Worm (Caenorhabditis elegans) whole organism, L3 larva: ENCODE measurements around the gene icln-1.

Experiments
- R02D3.7 ChIP-seq: fragments of 150-350 bp; optimal IDR thresholded peaks from 2 replicates; lab custom pipeline; 2014; ENCODE audit warnings: missing biosample characterization, missing genetic modification characterization
- ZK546.5 ChIP-seq: sonication (generic microtip); optimal IDR thresholded peaks from 2 replicates; lab custom pipeline; 2017; ENCODE audit warnings: missing biosample characterization, missing genetic modification characterization
- ceh-16 ChIP-seq: sonication (generic microtip); optimal IDR thresholded peaks from 2 replicates; lab custom pipeline; 2017; ENCODE audit warnings: missing biosample characterization, missing genetic modification characterization
- ceh-28 ChIP-seq: fragments of 150-350 bp; optimal IDR thresholded peaks from 2 replicates; lab custom pipeline; 2014; ENCODE audit warnings: missing biosample characterization, missing genetic modification reagents, missing genetic modification characterization
- ceh-82 ChIP-seq: fragments of 150-350 bp; optimal IDR thresholded peaks from 2 replicates; lab custom pipeline; 2014; ENCODE audit warnings: missing biosample characterization, missing genetic modification characterization
- ceh-9 ChIP-seq: sonication (generic microtip); optimal IDR thresholded peaks from 2 replicates; lab custom pipeline; 2018; ENCODE audit warnings: missing biosample characterization, missing genetic modification characterization
- egl-27 ChIP-seq: sonication (generic microtip); optimal IDR thresholded peaks from 4 replicates; lab custom pipeline; 2017; ENCODE audit warnings: missing biosample characterization, missing genetic modification reagents, missing genetic modification characterization
- elt-1 ChIP-seq: fragments of 150-350 bp; optimal IDR thresholded peaks from 2 replicates; lab custom pipeline; 2014; ENCODE audit warnings: missing biosample characterization, missing genetic modification characterization
- elt-2 ChIP-seq: sonication (generic microtip); optimal IDR thresholded peaks from 2 replicates; lab custom pipeline; 2016; ENCODE audit warnings: missing genetic modification reagents, mild to moderate bottlenecking, missing genetic modification characterization, missing compliant biosample characterization
- elt-3 ChIP-seq, 3 experiments: fragments of 150-350 bp in 1 of 3; sonication (generic microtip) in 2 of 3; optimal IDR thresholded peaks; 2 replicates in 2 of 3; 4 replicates in 1 of 3; lab custom pipeline; 2014 to 2017; ENCODE audit warnings: missing biosample characterization in 3 of 3, missing genetic modification characterization in 3 of 3
- eor-1 ChIP-seq, 2 experiments: fragments of 150-350 bp; optimal IDR thresholded peaks; 2 replicates each; lab custom pipeline; 2014 to 2018; ENCODE audit warnings: missing biosample characterization in 2 of 2, missing genetic modification characterization in 2 of 2
- fkh-10 ChIP-seq: sonication (generic microtip); optimal IDR thresholded peaks from 2 replicates; lab custom pipeline; 2017; ENCODE audit warnings: missing biosample characterization, missing genetic modification reagents, missing genetic modification characterization
- fkh-2 ChIP-seq: fragments of 150-350 bp; optimal IDR thresholded peaks from 2 replicates; lab custom pipeline; 2014; ENCODE audit warnings: missing biosample characterization, missing genetic modification reagents, missing genetic modification characterization
- lin-15B ChIP-seq: fragments of 150-350 bp; optimal IDR thresholded peaks from 2 replicates; lab custom pipeline; 2014; ENCODE audit warnings: missing biosample characterization, missing genetic modification characterization
- lin-39 ChIP-seq: fragments of 150-350 bp; optimal IDR thresholded peaks from 2 replicates; lab custom pipeline; 2018; ENCODE audit warnings: missing biosample characterization, missing genetic modification reagents, missing genetic modification characterization
- lsy-12 ChIP-seq: sonication (generic microtip); optimal IDR thresholded peaks from 2 replicates; lab custom pipeline; 2016; ENCODE audit warnings: mild to moderate bottlenecking, missing genetic modification characterization, missing compliant biosample characterization
- mdl-1 ChIP-seq: fragments of 150-350 bp; optimal IDR thresholded peaks from 2 replicates; lab custom pipeline; 2014; ENCODE audit warnings: missing biosample characterization, missing genetic modification characterization
- mml-1 ChIP-seq: fragments of 150-350 bp; sonication (generic microtip); optimal IDR thresholded peaks from 3 replicates; lab custom pipeline; 2014; ENCODE audit warnings: missing biosample characterization, missing genetic modification characterization
- nfya-1 ChIP-seq: sonication (generic microtip); optimal IDR thresholded peaks from 2 replicates; lab custom pipeline; 2017; ENCODE audit warnings: missing genetic modification characterization, mild to moderate bottlenecking, missing compliant biosample characterization, antibody characterized with exemption, moderate library complexity; ENCODE audit not compliant: insufficient read depth
- nhr-11 ChIP-seq: fragments of 150-350 bp; optimal IDR thresholded peaks from 2 replicates; lab custom pipeline; 2014; ENCODE audit warnings: missing biosample characterization, missing genetic modification characterization
- nhr-12 ChIP-seq: fragments of 150-350 bp; optimal IDR thresholded peaks from 2 replicates; lab custom pipeline; 2014; ENCODE audit warnings: missing biosample characterization, missing genetic modification characterization
- nhr-23 ChIP-seq: fragments of 150-350 bp; optimal IDR thresholded peaks from 2 replicates; lab custom pipeline; 2014; ENCODE audit warnings: missing biosample characterization, missing genetic modification reagents, missing genetic modification characterization
- nhr-237 ChIP-seq: fragments of 150-350 bp; optimal IDR thresholded peaks from 2 replicates; lab custom pipeline; 2014; ENCODE audit warnings: missing biosample characterization, missing genetic modification characterization
- nhr-43 ChIP-seq: sonication (generic microtip); optimal IDR thresholded peaks from 2 replicates; lab custom pipeline; 2016; ENCODE audit warnings: mild to moderate bottlenecking, missing genetic modification characterization, missing compliant biosample characterization; ENCODE audit not compliant: poor library complexity, severe bottlenecking
- nhr-76 ChIP-seq: fragments of 150-350 bp; sonication (generic microtip); optimal IDR thresholded peaks from 5 replicates; lab custom pipeline; 2014; ENCODE audit warnings: missing biosample characterization, missing genetic modification characterization
- nhr-77 ChIP-seq: fragments of 150-350 bp; optimal IDR thresholded peaks from 2 replicates; lab custom pipeline; 2014; ENCODE audit warnings: missing biosample characterization, missing genetic modification characterization
- pha-4 ChIP-seq: fragments of 150-350 bp; optimal IDR thresholded peaks from 2 replicates; lab custom pipeline; 2014; ENCODE audit warnings: missing biosample characterization, missing genetic modification reagents, missing genetic modification characterization
- pqm-1 ChIP-seq: fragments of 150-350 bp; optimal IDR thresholded peaks from 2 replicates; lab custom pipeline; 2017; ENCODE audit warnings: missing biosample characterization, missing genetic modification characterization, inconsistent platforms
- skn-1 ChIP-seq: fragments of 150-350 bp; optimal IDR thresholded peaks from 2 replicates; lab custom pipeline; 2014; ENCODE audit warnings: missing biosample characterization, missing genetic modification characterization
- snpc-4 ChIP-seq: fragments of 150-350 bp; optimal IDR thresholded peaks from 2 replicates; lab custom pipeline; 2014; ENCODE audit warnings: missing biosample characterization, missing genetic modification characterization
- tbx-2 ChIP-seq: sonication (generic microtip); optimal IDR thresholded peaks from 2 replicates; lab custom pipeline; 2016; ENCODE audit warnings: mild to moderate bottlenecking, missing genetic modification characterization, missing compliant biosample characterization
- unc-39 ChIP-seq: sonication (generic microtip); optimal IDR thresholded peaks from 4 replicates; lab custom pipeline; 2017; ENCODE audit warnings: missing biosample characterization, missing genetic modification characterization
- unc-62 ChIP-seq: fragments of 150-350 bp; sonication (generic microtip); optimal IDR thresholded peaks from 4 replicates; lab custom pipeline; 2014; ENCODE audit warnings: missing biosample characterization, missing genetic modification reagents, missing genetic modification characterization
- zag-1 ChIP-seq: fragments of 150-350 bp; optimal IDR thresholded peaks from 2 replicates; lab custom pipeline; 2014; ENCODE audit warnings: missing biosample characterization, missing genetic modification characterization
- ztf-4 ChIP-seq: fragments of 150-350 bp; optimal IDR thresholded peaks from 2 replicates; lab custom pipeline; 2014; ENCODE audit warnings: missing biosample characterization, missing genetic modification characterization

icln-1 gene

DNA sequence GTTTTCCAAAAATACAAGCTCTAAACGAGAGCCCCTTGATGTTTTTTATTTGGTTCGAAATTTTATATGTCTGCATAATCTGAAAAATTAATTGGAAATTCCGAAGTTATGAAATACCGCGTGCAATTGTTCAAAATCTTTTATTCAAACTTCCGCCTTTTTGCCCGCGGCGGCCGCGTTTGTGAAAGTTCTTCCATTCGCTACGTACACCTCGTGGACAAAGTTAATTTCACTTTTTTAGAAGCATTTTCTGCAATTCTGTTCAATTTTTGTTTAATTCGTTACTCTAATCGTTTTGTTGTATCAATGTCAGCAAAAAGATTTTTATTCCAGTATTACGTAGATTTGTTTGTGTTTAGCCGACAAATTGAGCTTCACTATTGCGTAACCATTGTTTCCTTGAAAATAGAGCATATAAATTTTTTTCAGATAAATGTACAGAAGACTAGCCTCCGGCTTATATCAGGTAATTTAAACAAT, 21.2 kb downstream of the icln-1 start, which contains the start of gene mppb-1 (continued):
- no peak for TF ChIP-seq ceh-82 (tag; lab: Kevin White, UChicago)
- no peak for TF ChIP-seq unc-62 (GFP tag; lab: Kevin White, UChicago)
- TF ChIP-seq snpc-4 (tag; lab: Kevin White, UChicago), result peak; percentile 78
- TF ChIP-seq elt-2 (tag; lab: Kevin White, UChicago), result peak; percentile 35
- no peak for TF ChIP-seq ceh-9 (tag; lab: Kevin White, UChicago)
- TF ChIP-seq eor-1 (tag; optimal IDR thresholded peaks at IDR 0.05; lab: Kevin White, UChicago), result no peak
- TF ChIP-seq nhr-237 (tag; lab: Kevin White, UChicago), result no peak
- TF ChIP-seq lsy-12 (tag; lab: Kevin White, UChicago), result peak; percentile 64
- no peak for TF ChIP-seq elt-1 (tag; lab: Kevin White, UChicago)
- no peak for TF ChIP-seq nhr-12 (tag; lab: Kevin White, UChicago)
- TF ChIP-seq lin-39 (tag; lab: Kevin White, UChicago), result peak; percentile 64
- no peak for TF ChIP-seq unc-39

DNA sequence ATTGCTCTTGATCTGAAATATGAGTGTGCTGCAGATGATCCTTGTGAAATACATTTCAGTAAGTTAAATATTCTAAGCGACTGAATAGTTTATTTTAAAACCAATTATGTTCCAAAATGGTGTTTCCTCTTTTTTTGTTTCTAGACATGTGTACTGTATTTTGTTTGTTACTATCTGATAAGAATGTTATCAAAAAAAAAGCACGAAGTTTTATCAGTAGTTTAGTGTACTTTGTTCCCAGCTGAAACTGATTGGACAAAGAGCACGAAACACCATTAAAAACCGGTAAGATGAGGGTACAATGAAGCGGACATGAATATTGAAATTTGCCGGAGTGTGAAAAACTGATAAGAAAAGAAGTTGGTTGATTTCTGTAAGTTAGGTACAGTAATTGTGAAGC, 25.3 kb downstream of the icln-1 start:
- TF ChIP-seq nhr-77 (tag; lab: Kevin White, UChicago), result no peak
- no peak for TF ChIP-seq ceh-28 (tag; lab: Kevin White, UChicago)
- no peak for TF ChIP-seq nfya-1
- peak; percentile 84 for TF ChIP-seq pqm-1
- TF ChIP-seq unc-39, result no peak
- TF ChIP-seq ceh-16 (tag; lab: Kevin White, UChicago), result no peak
- TF ChIP-seq mml-1 (tag; lab: Kevin White, UChicago), result no peak
- TF ChIP-seq lin-15B, result no peak
- no peak for TF ChIP-seq zag-1 (tag; lab: Kevin White, UChicago)
- TF ChIP-seq pha-4 (tag; lab: Kevin White, UChicago), result peak; percentile 30
- TF ChIP-seq skn-1, result no peak
- peak; percentile 82 for TF ChIP-seq elt-2 (tag; lab: Kevin White, UChicago)
- no peak for TF ChIP-seq elt-3 (tag; optimal IDR thresholded peaks at IDR 0.05; lab: Kevin White, UChicago)

DNA sequence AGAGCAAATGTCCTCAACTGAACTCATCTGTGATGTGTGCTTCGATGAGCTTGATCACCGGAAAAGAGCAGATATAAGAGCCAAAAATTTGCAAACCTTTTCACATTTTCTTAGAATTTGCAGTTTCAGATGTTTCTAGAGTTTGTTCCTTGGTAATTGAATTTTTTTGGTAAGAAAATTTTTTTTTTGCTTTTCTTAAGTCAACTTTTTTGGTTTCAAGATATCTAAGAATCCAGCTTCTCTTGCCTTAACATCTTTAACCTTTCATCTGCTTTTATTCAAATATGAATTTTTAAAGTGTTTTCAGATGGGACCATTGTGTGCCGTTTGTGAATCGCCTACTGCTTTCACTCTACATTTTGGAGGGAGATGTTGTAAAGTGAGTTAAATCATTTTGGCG, 25.8 kb downstream of the icln-1 start, which contains the start of gene nhr-11:
Gene nhr-11, plus strand, starts transcription at position 301 of the 400 bp plus-strand sequence.
- TF ChIP-seq ZK546.5 (tag; lab: Kevin White, UChicago), result no peak
- no peak for TF ChIP-seq fkh-2 (tag; lab: Kevin White, UChicago)
- no peak for TF ChIP-seq ceh-82 (tag; lab: Kevin White, UChicago)
- TF ChIP-seq lin-39 (tag; lab: Kevin White, UChicago), result no peak
- TF ChIP-seq nhr-23, result no peak
- TF ChIP-seq tbx-2 (tag; lab: Kevin White, UChicago), result no peak
- TF ChIP-seq ztf-4 (tag; lab: Kevin White, UChicago), result no peak
- no peak for TF ChIP-seq egl-27 (tag; lab: Kevin White, UChicago)

DNA sequence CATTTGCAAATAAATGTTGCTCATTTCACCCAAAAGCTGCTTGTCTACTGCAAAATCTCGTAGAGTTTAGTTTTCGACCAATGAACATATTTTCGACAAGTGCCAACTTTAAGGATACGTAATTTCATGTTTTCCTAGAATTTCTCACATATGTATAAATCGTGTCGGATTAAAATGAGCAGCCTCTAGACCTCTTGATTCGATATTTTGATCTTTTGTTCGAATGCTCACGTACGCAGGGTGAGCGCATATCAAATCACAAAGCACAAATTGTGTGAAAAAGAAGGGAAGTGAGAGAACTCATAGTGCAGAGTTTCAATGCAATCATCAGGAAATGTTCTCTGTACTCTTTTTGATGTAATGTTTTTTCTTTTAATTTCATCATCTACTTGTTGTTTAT, 31.9 kb downstream of the icln-1 start:
- no peak for TF ChIP-seq fkh-2 (tag; lab: Kevin White, UChicago)
- no peak for TF ChIP-seq ceh-9 (tag; lab: Kevin White, UChicago)
- no peak for TF ChIP-seq elt-3 (tag; optimal IDR thresholded peaks at IDR 0.05; lab: Kevin White, UChicago)
- TF ChIP-seq lin-15B, result peak; percentile 9
- TF ChIP-seq fkh-10, result peak; percentile 58
- TF ChIP-seq nfya-1, result peak; percentile 28
- TF ChIP-seq ztf-4 (tag; lab: Kevin White, UChicago), result no peak
- no peak for TF ChIP-seq nhr-76 (tag; lab: Kevin White, UChicago)

DNA sequence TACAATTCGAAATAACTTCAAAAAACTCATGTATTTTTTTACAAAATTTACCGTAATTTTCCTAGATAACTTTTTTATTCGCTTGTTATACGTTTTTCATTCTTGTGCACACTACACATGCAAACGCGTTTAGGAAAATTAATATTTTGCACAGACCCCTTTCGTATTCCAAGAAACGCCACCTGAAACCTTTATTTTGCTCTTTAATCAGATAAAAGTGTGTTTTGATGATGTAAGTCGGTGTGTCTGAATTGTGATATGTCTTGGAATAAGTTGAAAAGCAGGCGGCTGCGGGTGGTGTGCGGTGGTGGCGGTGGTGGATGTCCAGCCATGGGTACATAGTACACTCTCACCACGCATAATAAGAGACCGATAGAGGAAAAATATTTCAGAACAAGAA, 42.0 kb downstream of the icln-1 start:
- TF ChIP-seq elt-3 (tag; optimal IDR thresholded peaks at IDR 0.05; lab: Kevin White, UChicago) (no peak), fkh-10 (peak; percentile 11), lin-15B (no peak), lin-39 (tag; lab: Kevin White, UChicago) (no peak)

DNA sequence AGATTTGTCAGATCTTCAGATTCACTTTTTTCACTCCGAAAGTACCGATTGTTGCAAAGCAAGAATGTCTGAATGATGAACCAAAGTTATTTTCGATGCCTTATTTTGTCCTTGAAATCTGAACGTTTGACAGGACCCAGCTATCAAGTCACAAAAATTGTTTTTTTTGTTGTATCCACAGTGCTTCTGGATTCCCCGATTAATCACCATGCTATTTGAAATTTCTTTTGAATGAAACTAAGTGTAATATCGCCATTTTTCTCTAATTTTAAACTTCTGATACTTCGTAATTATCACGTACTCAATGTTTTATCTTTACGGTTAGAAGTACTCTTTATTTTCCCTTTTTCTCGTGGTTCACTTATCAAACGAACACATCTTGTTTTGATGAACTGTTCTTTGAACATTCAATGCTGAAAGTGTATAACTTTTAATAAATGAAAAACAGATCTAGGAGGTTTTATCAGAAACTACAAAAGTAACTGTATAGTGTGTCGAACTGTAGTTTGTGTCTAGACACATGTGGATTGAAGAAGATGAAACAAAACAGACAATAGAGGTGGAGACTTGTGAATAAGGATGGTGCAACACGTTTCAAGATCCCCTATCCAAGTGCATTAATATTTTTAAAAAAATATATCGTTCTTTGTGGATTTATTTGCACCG, 43.8 kb downstream of the icln-1 start:
- TF ChIP-seq nhr-11 (no peak), unc-39 (no peak), nfya-1 (no peak), R02D3.7 (no peak), zag-1 (tag; lab: Kevin White, UChicago) (no peak), nhr-43 (tag; lab: Kevin White, UChicago) (peak; percentile 8), nhr-23 (no peak), nhr-77 (tag; lab: Kevin White, UChicago) (no peak), mdl-1 (tag; lab: Kevin White, UChicago) (no peak), nhr-76 (tag; lab: Kevin White, UChicago) (no peak), pqm-1 (peak; percentile 9)
- TF ChIP-seq, all 47 proteins: peak for 2
